Fruit fly (Drosophila melanogaster) ovary, adult (tissue): ENCODE results near the gene CG3630.

Source experiments
- CG17801 ChIP-seq: fragments of 200-800 bp; optimal IDR thresholded peaks from 2 replicates; lab custom pipeline; 2019; ENCODE audit warnings: missing biosample characterization, mild to moderate bottlenecking, missing genetic modification characterization, moderate library complexity; ENCODE audit not compliant: partially characterized antibody

Gene CG3630

DNA sequence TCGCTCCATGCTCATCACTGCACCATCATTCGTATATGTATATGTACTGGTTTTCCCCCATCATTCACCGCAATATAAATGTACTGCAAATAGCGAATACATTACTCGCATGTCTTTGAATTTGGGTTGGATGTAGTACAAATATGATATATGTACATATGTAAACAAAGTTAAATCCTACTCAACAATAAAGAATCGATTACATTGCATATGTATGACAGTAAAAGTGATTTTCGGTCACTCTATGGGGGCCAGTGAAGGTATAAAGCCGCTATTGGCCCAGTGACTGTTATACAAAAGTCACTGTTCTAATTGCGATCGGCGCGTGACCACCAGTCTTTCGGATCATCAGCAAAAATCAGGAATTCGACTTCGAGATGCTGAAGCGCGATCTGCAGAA is 25.5 kb downstream of the CG3630 start, which contains the start of gene CG3457:
CG3457 (plus strand) TSS at position 301 of the 400 bp plus-strand sequence.
- TF ChIP-seq CG17801 (GFP tag; lab: Kevin White, UChicago) = no peak

DNA sequence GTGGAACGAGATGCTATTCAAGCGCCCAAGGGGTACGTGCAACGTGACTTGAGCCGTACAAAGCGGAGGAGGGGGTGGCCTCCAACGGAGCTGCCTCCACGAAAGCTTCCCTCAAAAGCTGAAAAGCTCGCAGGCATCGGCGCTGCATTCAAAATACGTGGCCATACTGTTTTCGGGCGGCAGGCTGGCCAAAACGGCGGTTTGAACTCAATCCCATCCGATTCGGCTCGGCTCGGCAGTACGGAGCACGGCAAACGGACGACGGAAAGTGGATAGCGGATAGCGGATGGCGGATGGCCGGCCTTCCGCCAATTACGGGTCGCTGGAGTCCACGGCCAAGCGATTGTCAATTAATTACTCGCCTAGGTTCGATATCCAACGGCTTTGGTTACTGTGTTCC is 26.9 kb downstream of the CG3630 start, which contains the start of gene Mct1:
Mct1 (plus strand) TSS at position 301 of the 400 bp plus-strand sequence.
- TF ChIP-seq CG17801 (GFP tag; lab: Kevin White, UChicago) = no peak

DNA sequence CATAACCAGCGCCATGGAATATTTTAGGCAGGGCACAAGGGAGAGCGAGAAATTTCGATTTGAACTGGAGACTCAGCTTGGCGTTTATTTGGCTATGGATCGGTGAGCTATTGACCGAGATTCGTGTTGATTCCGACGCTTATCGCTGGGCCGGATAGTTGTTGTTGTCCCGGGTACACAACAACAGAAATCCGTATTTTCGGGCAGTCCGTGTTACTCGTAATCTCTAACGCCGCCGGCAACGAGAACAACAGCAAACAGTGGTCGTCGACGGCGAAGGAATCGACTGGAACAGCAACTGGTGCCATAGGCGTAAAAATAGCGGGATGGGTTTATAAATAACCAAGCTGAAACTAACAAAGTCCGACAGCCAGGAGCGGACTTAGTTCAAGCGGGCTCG is 29.9 kb downstream of the CG3630 start:
- TF ChIP-seq CG17801 (GFP tag; lab: Kevin White, UChicago) = no peak

DNA sequence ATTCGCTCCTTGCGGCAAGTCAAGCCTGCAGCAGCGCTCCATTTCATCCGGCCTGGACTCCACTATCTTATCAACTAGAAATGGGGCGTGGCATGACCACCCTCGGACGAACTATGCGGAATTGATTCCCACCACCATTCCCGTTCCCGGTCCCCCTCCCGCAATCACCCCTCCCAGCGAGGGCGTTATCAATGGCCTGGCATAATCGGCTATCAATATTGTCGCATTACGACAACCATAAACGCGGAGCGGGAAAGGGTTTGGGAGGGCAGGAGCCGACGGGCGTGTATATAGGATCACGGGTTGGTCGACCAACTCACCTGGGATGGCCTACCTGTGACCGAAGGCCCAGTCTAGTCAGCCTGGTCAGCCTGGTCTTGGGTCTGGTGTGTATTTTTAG is 31.2 kb downstream of the CG3630 start:
- no peak for TF ChIP-seq CG17801 (GFP tag; lab: Kevin White, UChicago)

DNA sequence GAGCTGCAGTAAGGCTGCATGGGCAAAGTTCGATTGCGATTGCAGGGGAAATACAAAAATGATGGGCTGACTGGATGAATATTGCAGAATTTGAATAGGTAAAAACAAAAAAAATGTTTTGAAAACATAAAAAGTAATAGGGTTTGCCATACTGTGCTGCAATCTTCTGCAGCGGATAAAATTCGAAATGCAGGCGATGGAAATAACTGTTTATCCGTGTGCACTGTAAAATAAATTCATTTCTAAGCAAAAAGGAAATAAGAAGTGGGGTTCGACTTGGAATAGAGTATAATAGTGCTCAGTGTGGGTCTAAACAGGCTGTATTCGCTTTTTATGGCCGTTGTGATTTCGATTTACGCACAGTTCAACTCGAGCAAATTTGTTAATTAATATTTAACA is 31.8 kb downstream of the CG3630 start, which contains the start of gene CG14053:
CG14053 (minus strand) TSS at position 101 of the 399 bp plus-strand sequence.
- no peak for TF ChIP-seq CG17801 (GFP tag; lab: Kevin White, UChicago)

DNA sequence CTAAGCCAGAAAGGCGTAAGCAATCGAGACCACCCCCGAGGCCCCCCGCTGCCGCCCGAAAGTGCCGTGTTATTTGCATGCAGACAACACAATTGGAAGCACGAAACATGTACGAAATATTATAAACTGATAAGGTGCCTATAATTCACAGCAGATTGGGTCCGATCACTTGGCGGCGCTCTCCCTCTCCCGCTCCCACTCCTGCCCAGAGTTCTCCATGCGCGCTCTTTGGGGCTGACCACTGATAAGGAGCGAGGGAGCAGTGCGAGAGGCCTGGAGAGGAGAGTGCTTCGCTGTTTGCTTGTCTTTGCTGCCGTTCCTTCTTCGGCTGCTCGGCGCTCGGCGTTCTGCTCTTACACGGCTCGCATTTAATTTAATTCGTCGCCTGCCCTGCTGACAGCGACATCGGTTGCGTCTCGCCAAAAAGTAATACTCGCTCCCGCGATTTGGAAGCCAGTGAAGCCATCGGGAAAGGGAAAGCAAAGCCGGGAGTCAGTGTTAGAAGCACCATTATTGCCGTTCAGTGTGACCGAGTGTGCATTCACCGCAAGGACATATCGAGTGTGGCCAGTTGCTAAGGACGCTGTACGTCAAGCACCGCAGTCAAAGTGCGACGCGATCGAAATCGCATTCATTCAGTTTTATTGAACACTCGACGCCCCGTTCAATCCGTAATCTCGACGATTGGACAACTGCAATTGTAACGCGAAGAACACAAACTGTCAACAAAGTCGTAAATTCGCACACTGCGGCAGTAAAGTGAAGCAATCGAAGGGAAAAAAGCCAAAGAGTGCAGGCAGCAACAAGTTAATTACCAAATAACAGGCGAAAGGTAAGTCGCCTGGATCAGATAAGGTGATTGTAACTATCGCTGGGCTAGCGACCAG is 32.5 kb downstream of the CG3630 start:
- peak; percentile 24 for TF ChIP-seq CG17801 (GFP tag; lab: Kevin White, UChicago)

DNA sequence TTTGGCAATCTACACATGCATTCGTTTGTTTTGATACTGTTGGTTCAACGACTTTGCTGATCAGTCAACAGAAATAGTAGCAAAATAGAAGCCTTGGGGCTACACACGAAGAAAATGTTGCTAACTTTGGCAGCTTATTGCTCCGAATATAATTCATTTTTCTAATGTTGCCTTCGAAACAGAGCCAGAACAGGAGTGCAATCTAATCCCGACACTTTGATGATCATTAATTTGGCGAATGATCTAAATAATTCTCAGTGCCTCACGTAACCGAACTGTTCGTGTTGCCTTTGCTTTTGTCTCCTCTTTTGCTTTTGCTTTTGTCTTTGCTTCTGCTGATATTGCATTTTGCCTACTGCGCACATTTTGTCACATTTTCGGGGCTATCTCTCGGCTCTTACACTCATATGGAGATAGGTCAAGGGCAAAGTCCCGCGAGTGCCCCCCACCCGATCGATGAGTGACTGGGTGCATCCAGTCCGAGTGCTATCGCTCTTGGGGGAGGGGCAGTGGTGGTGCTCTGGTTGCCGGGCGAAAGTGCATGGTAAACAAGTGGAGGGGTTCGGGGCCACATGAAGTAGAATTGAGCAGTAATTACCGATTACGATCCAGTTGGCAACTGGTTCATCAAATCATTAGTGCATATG is 34.2 kb downstream of the CG3630 start:
- peak; percentile 87 for TF ChIP-seq CG17801 (GFP tag; lab: Kevin White, UChicago)

DNA sequence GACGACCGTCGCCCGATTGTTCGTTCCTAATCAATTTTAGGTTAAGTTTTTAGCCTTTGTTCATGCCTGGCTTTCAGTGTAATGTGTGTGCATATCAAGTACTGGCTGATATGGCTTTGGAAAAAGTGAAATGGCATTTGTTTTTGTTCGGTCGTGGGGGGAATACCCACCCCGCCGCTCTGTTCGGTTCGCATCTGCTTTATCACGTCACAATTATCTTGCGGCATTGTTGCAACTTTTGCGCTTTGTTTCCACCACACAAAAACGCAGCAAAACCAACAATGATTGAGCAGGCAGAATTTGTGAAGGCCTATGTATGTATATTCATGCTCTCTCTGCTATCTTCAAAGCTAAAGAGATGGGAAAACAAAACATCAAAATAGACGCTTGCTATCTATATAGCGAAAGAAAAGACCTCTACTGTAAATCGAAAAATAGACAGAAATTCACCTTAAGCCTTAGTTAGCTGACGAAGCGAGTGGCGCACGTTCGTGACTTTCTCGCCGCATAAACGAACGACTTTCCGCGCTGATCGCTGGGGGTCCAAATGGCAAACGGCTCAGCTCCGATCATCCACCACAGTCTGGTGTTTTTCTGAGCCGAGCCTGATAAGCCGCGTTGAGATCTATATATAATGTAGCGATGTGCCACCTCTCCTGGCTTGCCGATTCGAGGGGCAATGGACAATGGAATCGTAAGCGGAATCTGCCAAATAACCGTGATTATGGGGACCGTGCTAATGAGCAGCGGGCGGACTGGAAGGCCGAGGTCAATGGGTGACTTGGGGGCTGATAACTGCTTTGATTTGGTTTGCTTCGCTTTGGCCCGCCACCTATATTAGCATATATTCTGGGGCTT is 35.6 kb downstream of the CG3630 start:
- TF ChIP-seq CG17801 (GFP tag; lab: Kevin White, UChicago) = no peak

DNA sequence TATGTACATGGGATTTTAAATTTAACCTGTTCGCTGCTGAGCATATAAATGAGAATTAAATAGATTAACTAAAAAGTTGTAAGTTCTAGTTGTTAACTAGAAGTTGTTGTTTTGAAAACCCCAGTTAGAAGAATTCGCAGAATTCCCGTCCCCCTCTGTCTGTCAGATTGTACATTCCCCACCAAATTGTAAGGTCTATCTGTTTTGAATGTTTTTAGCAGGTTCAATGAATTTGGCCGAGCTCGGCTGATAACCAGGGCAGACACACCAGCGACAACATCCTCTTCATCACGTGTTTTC is 36.2 kb downstream of the CG3630 start:
- TF ChIP-seq CG17801 (GFP tag; lab: Kevin White, UChicago) = no peak

DNA sequence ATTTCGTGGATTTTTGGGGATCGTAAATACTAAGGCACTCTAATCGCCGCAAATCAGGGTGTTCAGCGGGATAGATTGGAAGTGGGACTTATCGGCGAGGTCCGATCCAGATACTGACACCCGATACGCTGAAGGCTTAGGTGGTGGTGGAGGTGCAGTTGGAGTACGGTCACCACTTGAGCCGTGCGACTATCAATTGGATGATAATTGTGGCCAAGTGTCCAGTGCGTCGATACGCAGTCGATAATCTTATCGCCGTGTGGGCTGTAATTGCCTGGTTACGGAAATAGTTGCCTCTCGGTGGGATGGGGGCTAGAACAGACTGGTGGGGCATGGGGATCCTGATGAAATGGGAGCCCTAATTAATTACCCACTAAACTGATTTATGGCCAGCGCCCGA is 37.3 kb downstream of the CG3630 start:
- TF ChIP-seq CG17801 (GFP tag; lab: Kevin White, UChicago) = no peak

DNA sequence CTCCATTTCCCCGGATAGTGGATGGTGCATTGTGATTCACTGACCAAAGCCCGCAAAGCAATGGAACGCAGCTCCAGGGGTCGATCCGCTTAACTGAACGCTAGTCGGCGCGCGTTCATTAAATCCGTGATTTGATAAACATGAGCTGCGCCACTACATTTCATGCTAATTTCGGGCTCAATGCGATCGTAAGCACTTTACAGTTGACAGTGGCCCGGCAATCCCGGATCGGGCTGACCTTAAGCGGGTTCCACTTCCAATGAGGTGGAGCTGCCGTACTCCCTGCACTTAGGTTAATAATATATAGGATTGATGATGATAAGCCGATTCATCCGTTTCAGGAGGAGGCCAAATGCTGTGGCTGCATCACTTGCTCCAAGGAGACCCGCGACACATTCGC is 41.8 kb downstream of the CG3630 start, which contains the start of gene FarO:
FarO (minus strand) TSS at position 101 of the 400 bp plus-strand sequence.
- TF ChIP-seq CG17801 (GFP tag; lab: Kevin White, UChicago) = no peak

DNA sequence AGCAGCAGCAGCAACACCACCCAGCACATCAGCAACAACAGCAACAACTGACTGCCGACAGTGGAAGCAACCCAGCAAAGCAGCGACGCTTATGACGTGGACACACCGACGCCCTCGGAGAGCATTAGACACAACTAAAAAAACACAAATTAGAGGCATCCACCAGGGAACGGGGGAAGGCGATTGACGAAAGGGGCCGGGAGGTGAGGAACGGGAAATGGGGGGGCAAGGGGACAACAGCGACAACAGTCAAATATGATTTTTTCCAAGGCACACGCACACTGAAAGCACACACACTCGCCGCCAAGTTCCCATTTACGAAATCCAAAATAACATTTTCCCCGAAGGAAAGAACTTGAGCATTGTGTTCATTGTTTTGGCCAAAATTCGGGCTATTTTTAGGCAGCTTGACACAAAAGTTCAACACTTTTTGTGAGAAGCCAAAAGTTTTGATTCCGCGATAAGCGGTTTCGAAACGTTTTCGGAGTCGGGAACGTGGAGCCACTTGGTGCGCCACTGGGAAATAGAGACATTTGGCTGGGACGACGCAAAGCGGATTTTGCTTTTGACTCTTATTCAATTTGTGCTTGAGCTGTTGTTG is 46.7 kb downstream of the CG3630 start:
- no peak for TF ChIP-seq CG17801 (GFP tag; lab: Kevin White, UChicago)

DNA sequence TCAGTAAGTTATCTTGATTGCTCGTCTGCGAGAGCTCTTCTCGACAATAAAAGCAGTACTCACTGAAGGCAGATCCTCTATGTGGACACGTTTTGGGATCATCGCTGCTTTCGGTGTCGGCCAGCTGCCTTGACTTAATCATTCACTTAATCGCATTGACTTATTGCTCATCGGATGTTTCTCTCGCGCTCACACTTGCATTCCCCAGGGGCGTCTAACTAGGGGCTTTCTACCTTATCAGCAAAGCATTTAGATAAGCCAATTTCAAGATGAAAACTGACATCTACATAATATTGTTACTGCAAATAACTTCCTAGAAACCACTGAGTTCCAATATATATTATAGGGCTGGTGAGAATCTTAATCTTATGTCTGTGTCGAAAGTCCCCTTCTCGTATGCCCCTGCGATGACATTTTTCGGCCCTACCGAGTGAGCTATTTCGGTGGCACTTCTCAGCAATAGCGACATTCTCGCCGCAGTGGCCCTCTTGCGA is 50.4 kb downstream of the CG3630 start:
- no peak for TF ChIP-seq CG17801 (GFP tag; lab: Kevin White, UChicago)

DNA sequence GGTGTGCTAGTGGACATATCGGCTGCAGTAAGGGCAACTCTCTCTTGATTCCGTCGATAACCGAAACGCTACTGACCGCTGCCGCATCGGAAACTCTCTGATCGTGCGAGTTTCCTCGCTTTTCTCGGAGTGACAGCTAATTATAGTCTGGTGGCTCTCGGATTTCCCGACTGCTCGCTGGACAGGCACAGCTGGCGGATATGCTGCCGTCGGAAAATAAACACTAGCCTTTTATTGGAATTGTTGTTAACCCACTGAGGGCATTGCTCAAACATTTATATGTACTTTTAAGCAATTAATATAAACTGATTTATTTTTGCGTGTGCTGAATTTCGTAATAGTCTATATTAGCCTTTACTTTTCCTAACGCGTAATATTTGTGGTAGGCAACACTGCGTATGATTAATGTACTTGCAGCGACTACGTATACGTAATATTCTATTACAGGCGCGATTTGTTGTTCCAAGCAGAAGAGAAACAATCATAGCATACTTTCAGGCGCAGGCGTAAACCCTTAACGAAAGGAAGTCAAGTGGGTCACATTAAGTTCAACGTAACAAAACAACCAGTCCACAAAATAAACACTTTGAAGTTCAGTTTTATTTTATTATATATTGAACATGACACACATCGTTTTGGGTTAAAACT is 51.9 kb downstream of the CG3630 start, which contains the start of gene SmydA-8:
SmydA-8 (minus strand) TSS at position 51 of the 648 bp plus-strand sequence.
- TF ChIP-seq CG17801 (GFP tag; lab: Kevin White, UChicago) = peak; percentile 32
